Fruit fly (Drosophila melanogaster) whole organism, adult: ENCODE measurements around the gene MP1.

Experiments
- CG11617 ChIP-seq: fragments of 200-800 bp; sonication (Bioruptor generic); optimal IDR thresholded peaks from 2 replicates; lab custom pipeline; 2017; ENCODE audit warnings: mild to moderate bottlenecking, missing biosample characterization, missing genetic modification reagents, missing genetic modification characterization
- CG12768 ChIP-seq: fragments of 200-800 bp; sonication (Bioruptor generic); optimal IDR thresholded peaks from 2 replicates; lab custom pipeline; 2017; ENCODE audit warnings: missing biosample characterization, missing genetic modification characterization, mild to moderate bottlenecking, moderate library complexity, missing genetic modification reagents
- CG1620 ChIP-seq: fragments of 200-800 bp; sonication (Bioruptor generic); optimal IDR thresholded peaks from 2 replicates; lab custom pipeline; 2016; ENCODE audit warnings: missing biosample characterization, missing genetic modification characterization
- CG33017 ChIP-seq: fragments of 200-800 bp; sonication (Bioruptor generic); optimal IDR thresholded peaks from 2 replicates; lab custom pipeline; 2018; ENCODE audit warnings: missing biosample characterization, mild to moderate bottlenecking, missing genetic modification characterization, moderate library complexity
- CG5204 ChIP-seq: fragments of 200-800 bp; sonication (Bioruptor generic); optimal IDR thresholded peaks from 2 replicates; lab custom pipeline; 2016; ENCODE audit warnings: missing biosample characterization, missing genetic modification characterization
- CG7045 ChIP-seq: fragments of 200-800 bp; sonication (Bioruptor generic); optimal IDR thresholded peaks from 2 replicates; lab custom pipeline; 2017; ENCODE audit warnings: missing biosample characterization, mild to moderate bottlenecking, missing genetic modification characterization
- CG7101 ChIP-seq: fragments of 200-800 bp; sonication (Bioruptor generic); optimal IDR thresholded peaks from 2 replicates; lab custom pipeline; 2018; ENCODE audit warnings: missing biosample characterization, mild to moderate bottlenecking, missing genetic modification characterization, moderate library complexity
- Clk ChIP-seq: fragments of 200-800 bp; sonication (Bioruptor generic); optimal IDR thresholded peaks from 2 replicates; lab custom pipeline; 2017; ENCODE audit warnings: missing biosample characterization, missing genetic modification characterization
- Hr96 ChIP-seq: fragments of 200-800 bp; sonication (Bioruptor generic); optimal IDR thresholded peaks from 2 replicates; lab custom pipeline; 2016; ENCODE audit warnings: missing biosample characterization, missing genetic modification characterization
- Mnt ChIP-seq: fragments of 200-800 bp; sonication (Bioruptor generic); optimal IDR thresholded peaks from 2 replicates; lab custom pipeline; 2016; ENCODE audit warnings: missing biosample characterization, mild to moderate bottlenecking, missing genetic modification characterization
- bab1 ChIP-seq: fragments of 200-800 bp; sonication (Bioruptor generic); optimal IDR thresholded peaks from 3 replicates; lab custom pipeline; 2019; ENCODE audit warnings: missing biosample characterization, mild to moderate bottlenecking, missing genetic modification characterization, moderate library complexity
- cic ChIP-seq: fragments of 200-800 bp; sonication (Bioruptor generic); optimal IDR thresholded peaks from 2 replicates; lab custom pipeline; 2017; ENCODE audit warnings: missing biosample characterization, mild to moderate bottlenecking, missing genetic modification characterization, moderate library complexity
- cnc ChIP-seq, 2 experiments: fragments of >200 bp; optimal IDR thresholded peaks; 2 replicates each; lab custom pipeline; 2017
- kay ChIP-seq: fragments of 200-800 bp; sonication (Bioruptor generic); peaks from one replicate; lab custom pipeline; 2016; ENCODE audit warnings: missing biosample characterization, missing genetic modification characterization, borderline replicate concordance
- ovo ChIP-seq: fragments of 200-800 bp; sonication (Bioruptor generic); optimal IDR thresholded peaks from 2 replicates; lab custom pipeline; 2016; ENCODE audit warnings: missing biosample characterization, missing genetic modification characterization
- pad ChIP-seq: fragments of 200-800 bp; sonication (Bioruptor generic); optimal IDR thresholded peaks from 3 replicates; lab custom pipeline; 2017; ENCODE audit warnings: missing biosample characterization, missing genetic modification characterization, mild to moderate bottlenecking, moderate library complexity, missing genetic modification reagents
- tj ChIP-seq: fragments of 200-800 bp; sonication (Bioruptor generic); optimal IDR thresholded peaks from 3 replicates; lab custom pipeline; 2017; ENCODE audit warnings: missing biosample characterization, mild to moderate bottlenecking, missing genetic modification characterization, moderate library complexity
- toe ChIP-seq: fragments of 200-800 bp; sonication (Bioruptor generic); optimal IDR thresholded peaks from 2 replicates; lab custom pipeline; 2016; ENCODE audit warnings: missing biosample characterization, missing genetic modification characterization

MP1 gene

DNA sequence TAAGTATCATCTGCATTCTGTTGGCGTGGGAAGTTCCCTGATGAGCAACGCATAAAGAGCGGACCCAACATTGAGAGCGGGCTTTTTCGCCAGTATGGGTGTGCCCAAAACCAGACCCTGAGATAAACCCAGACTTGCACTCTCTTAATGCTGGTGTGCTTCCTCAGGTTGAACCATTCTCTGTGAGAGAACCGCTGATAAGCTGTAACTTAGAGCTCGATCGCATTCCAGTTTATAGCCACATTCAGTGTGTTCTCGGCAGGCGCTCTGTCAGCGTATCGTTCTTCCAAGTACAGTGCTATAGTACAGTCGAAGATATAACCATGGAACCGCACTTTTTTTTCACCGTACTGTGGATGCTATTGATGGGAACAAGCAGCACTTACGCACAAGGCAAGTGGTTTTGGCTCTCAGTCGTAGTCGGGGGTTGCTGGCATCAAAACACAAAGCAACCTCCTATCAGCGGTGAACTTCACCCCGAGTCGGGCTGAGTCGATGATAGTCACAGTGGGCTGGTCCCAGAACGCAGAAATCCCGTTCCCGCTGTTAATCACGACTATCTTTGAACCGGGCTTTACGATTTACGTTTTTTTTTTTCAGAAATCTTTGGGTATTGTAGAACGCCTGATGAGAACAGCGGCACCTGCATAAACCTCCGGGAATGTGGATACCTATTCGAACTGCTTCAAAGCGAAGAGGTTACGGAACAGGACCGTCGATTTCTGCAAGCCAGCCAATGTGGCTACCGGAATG, at the start of gene MP1:
Gene MP1 (plus strand): TSS at position 245 of the 753 bp plus-strand sequence.
- peak; percentile 35 for TF ChIP-seq cic (GFP tag; lab: Kevin White, UChicago)
- TF ChIP-seq bab1 (GFP tag; lab: Kevin White, UChicago): peak; percentile 49
- peak; percentile 62 for TF ChIP-seq tj (GFP tag; lab: Kevin White, UChicago)
- no peak for TF ChIP-seq toe (GFP tag; lab: Kevin White, UChicago)

DNA sequence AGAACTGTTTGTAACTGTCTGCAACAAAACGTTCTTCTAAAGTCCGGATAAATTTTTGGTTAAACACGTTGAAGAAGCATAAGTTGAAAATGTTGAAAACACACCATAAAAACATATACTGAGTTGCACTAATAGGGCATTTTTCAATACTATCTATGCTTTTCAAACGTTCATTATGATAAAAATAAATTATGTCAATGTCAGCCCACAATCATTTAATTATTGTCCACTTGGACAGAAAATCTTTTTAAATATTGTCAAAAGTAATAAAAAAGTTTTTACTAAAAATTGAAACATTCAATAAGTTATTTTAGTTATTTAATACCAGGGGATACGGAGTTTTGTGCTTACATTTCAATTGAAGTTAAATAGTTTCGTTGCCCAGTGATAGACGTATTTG, 41.2 kb upstream of the MP1 start, which contains the start of gene CG1092:
Gene CG1092 (plus strand): TSS at position 301 of the 400 bp plus-strand sequence.
- TF ChIP-seq Mnt (GFP tag; lab: Kevin White, UChicago): no peak
- TF ChIP-seq kay: peak; percentile 17

DNA sequence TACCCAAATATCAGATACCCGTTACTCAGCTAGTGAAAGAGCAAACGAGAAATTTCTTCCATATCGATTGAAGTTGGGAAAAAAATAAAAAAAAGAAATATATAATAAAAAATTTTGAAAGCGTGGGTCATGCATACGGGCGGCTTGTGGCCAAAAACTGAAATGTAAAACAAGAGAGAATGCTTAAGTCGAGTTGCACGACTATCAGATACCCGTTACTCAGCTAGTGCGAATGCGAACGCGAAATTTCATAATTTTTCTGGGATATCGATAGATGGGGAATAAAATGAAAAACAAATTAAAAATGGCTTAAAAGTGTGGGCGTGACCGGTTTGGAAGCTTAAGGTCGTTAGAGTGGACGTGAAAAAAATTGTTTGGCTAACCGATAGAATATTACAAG, 39.4 kb upstream of the MP1 start:
- no peak for TF ChIP-seq bab1 (GFP tag; lab: Kevin White, UChicago)
- no peak for TF ChIP-seq CG33017 (tag; lab: Kevin White, UChicago)
- no peak for TF ChIP-seq CG7045 (GFP tag; lab: Kevin White, UChicago)

DNA sequence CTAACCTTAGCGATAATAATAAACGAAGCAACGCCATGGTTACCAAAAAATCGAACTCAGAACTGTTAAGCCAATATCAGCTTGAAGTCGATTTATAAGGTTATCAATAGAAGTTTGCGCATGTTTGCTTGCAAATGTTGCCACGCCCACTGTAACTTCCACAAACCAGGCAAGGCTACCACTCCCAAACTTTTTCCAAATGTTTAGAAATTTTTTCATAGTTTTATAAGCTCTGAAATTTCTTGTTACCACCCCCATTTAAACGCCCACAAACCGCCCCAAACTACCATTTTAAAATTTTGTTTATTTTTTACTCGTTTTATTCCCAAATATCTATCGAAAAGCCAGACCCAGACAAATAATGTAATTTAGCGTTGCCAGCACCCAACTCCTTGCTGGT, 29.9 kb upstream of the MP1 start, which contains the start of gene flip:
Gene flip (minus strand): TSS at position 101 of the 400 bp plus-strand sequence.
- no peak for TF ChIP-seq CG5204 (GFP tag; lab: Kevin White, UChicago)
- no peak for TF ChIP-seq CG33017 (tag; lab: Kevin White, UChicago)
- no peak for TF ChIP-seq CG11617 (GFP tag; lab: Kevin White, UChicago)

DNA sequence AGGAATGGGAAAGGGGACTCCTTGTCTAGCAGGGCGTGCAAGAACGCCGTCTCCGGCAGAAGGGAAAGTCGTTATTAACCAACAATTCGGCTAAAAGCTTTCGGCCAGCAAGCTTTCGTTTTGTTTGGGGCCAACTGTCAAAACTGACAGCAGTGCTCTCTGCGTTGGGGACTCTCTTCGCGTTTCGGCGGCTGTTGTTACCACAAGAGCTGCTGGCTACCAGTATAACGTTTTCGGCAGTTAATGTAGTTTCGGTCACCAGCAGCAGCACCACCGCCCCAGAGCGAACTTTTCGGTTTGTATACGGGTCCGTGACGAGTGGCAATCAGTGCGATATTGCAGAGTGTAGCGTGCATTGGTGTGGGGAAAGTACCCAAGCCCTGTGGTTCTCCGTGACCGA, 27.6 kb upstream of the MP1 start, which contains the start of gene cpx:
Gene cpx (plus strand): TSS at position 160 of the 400 bp plus-strand sequence.
- TF ChIP-seq ovo (no peak), CG1620 (GFP tag; lab: Kevin White, UChicago) (no peak), kay (no peak), Clk (GFP tag; lab: Kevin White, UChicago) (no peak), tj (GFP tag; lab: Kevin White, UChicago) (no peak), Mnt (GFP tag; lab: Kevin White, UChicago) (no peak), CG7045 (GFP tag; lab: Kevin White, UChicago) (no peak), cic (GFP tag; lab: Kevin White, UChicago) (no peak), Hr96 (GFP tag; lab: Kevin White, UChicago) (no peak), toe (GFP tag; lab: Kevin White, UChicago) (no peak), cnc (optimal IDR thresholded peaks at IDR 0.05; lab: Kevin White, UChicago) (no peak), pad (GFP tag; lab: Kevin White, UChicago) (no peak), CG12768 (GFP tag; lab: Kevin White, UChicago) (no peak)

DNA sequence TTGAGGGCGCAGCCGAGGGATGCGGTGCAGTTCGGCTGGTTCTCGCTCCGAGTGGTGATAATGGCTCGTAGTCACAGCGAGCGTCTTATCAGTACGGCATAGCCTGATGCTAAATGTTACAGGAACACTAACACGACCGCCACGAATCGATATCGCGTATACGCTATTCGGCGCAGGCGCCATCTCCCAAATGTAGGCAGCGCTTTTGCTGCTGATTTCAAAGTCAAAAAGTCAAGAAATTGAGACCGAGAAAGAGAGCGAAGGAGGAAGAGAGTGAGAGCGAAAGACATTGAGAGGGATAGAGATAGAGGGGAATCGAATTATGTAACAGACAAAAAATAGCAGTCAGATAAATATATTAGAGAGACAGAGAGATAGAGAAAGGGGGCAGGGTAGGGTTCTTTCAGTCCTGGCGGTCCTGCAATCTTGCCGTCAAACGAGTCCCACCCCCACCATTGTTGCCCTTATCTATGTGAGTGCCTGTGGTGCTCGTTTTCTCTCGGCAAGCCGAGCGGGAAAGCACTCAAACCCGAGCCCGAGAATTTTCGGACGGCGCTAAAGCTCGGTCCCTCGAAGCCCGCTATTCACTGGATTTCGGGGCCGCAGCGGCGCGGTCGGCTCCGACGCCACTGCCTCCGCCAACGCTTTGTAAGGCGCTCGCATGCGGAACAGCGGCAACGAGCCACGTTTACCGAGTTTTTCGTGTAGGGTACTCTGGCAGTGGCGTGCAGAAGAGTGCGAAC, 26.4 kb upstream of the MP1 start:
- TF ChIP-seq bab1 (GFP tag; lab: Kevin White, UChicago) (no peak), CG12768 (GFP tag; lab: Kevin White, UChicago) (no peak), cic (GFP tag; lab: Kevin White, UChicago) (peak; percentile 20), Hr96 (GFP tag; lab: Kevin White, UChicago) (peak; percentile 18)

DNA sequence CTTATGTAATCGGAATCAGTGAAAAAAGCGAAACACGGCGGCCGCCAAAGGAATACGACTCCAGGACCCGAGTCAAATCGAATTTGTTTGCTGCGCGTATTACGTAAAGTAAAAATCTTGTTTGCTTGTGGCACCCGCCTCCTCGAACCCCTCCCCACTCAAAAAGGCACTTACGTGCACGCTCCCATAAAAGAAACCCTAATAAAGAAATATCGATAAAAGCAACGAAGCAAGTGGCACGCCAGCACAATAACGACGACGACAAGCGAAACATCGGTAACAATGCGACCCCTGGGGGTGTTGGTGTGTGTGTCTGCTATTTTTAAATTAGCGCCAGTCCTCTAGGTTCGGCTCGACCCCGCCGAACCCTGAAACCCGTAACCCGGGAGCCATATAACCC, 25.5 kb upstream of the MP1 start:
- TF ChIP-seq CG33017 (tag; lab: Kevin White, UChicago): no peak
- TF ChIP-seq pad (GFP tag; lab: Kevin White, UChicago): no peak

DNA sequence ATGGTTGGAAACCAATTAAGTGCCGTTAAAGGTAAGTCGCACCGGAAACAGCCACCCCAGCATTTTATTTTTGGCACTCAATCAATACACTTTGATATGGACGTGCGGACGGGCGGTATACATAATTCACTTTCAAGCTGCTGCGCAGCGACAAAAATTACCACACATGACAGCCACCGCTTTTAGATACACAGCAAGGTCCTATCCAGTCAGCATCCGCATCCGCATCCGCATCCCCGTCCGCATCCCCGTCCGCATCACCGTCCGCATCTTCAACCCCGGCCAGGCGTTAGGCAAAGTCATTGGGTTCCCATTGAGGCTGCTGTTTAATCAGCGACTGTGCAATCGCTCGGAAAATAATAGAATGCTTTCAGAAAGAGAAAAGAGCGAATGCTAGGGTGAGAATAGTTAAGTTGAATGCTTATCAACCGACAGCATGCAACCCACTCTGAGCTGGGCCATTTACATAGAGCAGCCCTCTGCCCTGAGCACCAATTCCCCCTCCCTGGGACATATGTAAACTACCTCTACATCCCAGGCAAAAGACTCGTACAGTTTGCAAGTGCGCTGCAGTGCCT, 23.2 kb upstream of the MP1 start:
- TF ChIP-seq CG5204 (GFP tag; lab: Kevin White, UChicago) (no peak), CG7101 (tag; lab: Kevin White, UChicago) (no peak), cic (GFP tag; lab: Kevin White, UChicago) (peak; percentile 35), toe (GFP tag; lab: Kevin White, UChicago) (no peak)
